Worm (Caenorhabditis elegans) whole organism, L3 larva: ENCODE measurements around the gene spe-49.

Experiments
- R02D3.7 ChIP-seq: fragments of 150-350 bp; optimal IDR thresholded peaks from 2 replicates; lab custom pipeline; 2014; ENCODE audit warnings: missing biosample characterization, missing genetic modification characterization
- ZK546.5 ChIP-seq: sonication (generic microtip); optimal IDR thresholded peaks from 2 replicates; lab custom pipeline; 2017; ENCODE audit warnings: missing biosample characterization, missing genetic modification characterization
- aly-2 ChIP-seq: fragments of 150-350 bp; optimal IDR thresholded peaks from 2 replicates; lab custom pipeline; 2014; ENCODE audit warnings: missing biosample characterization, missing genetic modification characterization
- ama-1 ChIP-seq: fragments of 150-350 bp; optimal IDR thresholded peaks from 2 replicates; lab custom pipeline; 2018
- ceh-16 ChIP-seq: sonication (generic microtip); optimal IDR thresholded peaks from 2 replicates; lab custom pipeline; 2017; ENCODE audit warnings: missing biosample characterization, missing genetic modification characterization
- ceh-28 ChIP-seq: fragments of 150-350 bp; optimal IDR thresholded peaks from 2 replicates; lab custom pipeline; 2014; ENCODE audit warnings: missing biosample characterization, missing genetic modification reagents, missing genetic modification characterization
- ceh-82 ChIP-seq: fragments of 150-350 bp; optimal IDR thresholded peaks from 2 replicates; lab custom pipeline; 2014; ENCODE audit warnings: missing biosample characterization, missing genetic modification characterization
- ceh-9 ChIP-seq: sonication (generic microtip); optimal IDR thresholded peaks from 2 replicates; lab custom pipeline; 2018; ENCODE audit warnings: missing biosample characterization, missing genetic modification characterization
- daf-12 ChIP-seq: fragments of 150-350 bp; optimal IDR thresholded peaks from 2 replicates; lab custom pipeline; 2014; ENCODE audit warnings: missing biosample characterization, missing genetic modification reagents, missing genetic modification characterization
- egl-27 ChIP-seq: sonication (generic microtip); optimal IDR thresholded peaks from 4 replicates; lab custom pipeline; 2017; ENCODE audit warnings: missing biosample characterization, missing genetic modification reagents, missing genetic modification characterization
- egl-5 ChIP-seq: fragments of 150-350 bp; optimal IDR thresholded peaks from 2 replicates; lab custom pipeline; 2017; ENCODE audit warnings: missing biosample characterization, missing genetic modification reagents, missing genetic modification characterization, inconsistent platforms
- elt-1 ChIP-seq: fragments of 150-350 bp; optimal IDR thresholded peaks from 2 replicates; lab custom pipeline; 2014; ENCODE audit warnings: missing biosample characterization, missing genetic modification characterization
- elt-2 ChIP-seq: sonication (generic microtip); optimal IDR thresholded peaks from 2 replicates; lab custom pipeline; 2016; ENCODE audit warnings: missing genetic modification reagents, mild to moderate bottlenecking, missing genetic modification characterization, missing compliant biosample characterization
- elt-3 ChIP-seq, 3 experiments: fragments of 150-350 bp in 1 of 3; sonication (generic microtip) in 2 of 3; optimal IDR thresholded peaks; 2 replicates in 2 of 3; 4 replicates in 1 of 3; lab custom pipeline; 2014 to 2017; ENCODE audit warnings: missing biosample characterization in 3 of 3, missing genetic modification characterization in 3 of 3
- eor-1 ChIP-seq, 2 experiments: fragments of 150-350 bp; optimal IDR thresholded peaks; 2 replicates each; lab custom pipeline; 2014 to 2018; ENCODE audit warnings: missing biosample characterization in 2 of 2, missing genetic modification characterization in 2 of 2
- fkh-10 ChIP-seq: sonication (generic microtip); optimal IDR thresholded peaks from 2 replicates; lab custom pipeline; 2017; ENCODE audit warnings: missing biosample characterization, missing genetic modification reagents, missing genetic modification characterization
- fkh-2 ChIP-seq: fragments of 150-350 bp; optimal IDR thresholded peaks from 2 replicates; lab custom pipeline; 2014; ENCODE audit warnings: missing biosample characterization, missing genetic modification reagents, missing genetic modification characterization
- fos-1 ChIP-seq: fragments of 150-350 bp; optimal IDR thresholded peaks from 2 replicates; lab custom pipeline; 2014; ENCODE audit warnings: missing biosample characterization, missing genetic modification characterization
- hmg-11 ChIP-seq: sonication (generic microtip); optimal IDR thresholded peaks from 2 replicates; lab custom pipeline; 2016; ENCODE audit warnings: missing genetic modification characterization, missing compliant biosample characterization
- jun-1 ChIP-seq: fragments of 150-350 bp; optimal IDR thresholded peaks from 2 replicates; lab custom pipeline; 2014; ENCODE audit warnings: missing biosample characterization, missing genetic modification reagents, missing genetic modification characterization
- lin-15B ChIP-seq: fragments of 150-350 bp; optimal IDR thresholded peaks from 2 replicates; lab custom pipeline; 2014; ENCODE audit warnings: missing biosample characterization, missing genetic modification characterization
- lin-39 ChIP-seq: fragments of 150-350 bp; optimal IDR thresholded peaks from 2 replicates; lab custom pipeline; 2018; ENCODE audit warnings: missing biosample characterization, missing genetic modification reagents, missing genetic modification characterization
- lsy-12 ChIP-seq: sonication (generic microtip); optimal IDR thresholded peaks from 2 replicates; lab custom pipeline; 2016; ENCODE audit warnings: mild to moderate bottlenecking, missing genetic modification characterization, missing compliant biosample characterization
- mdl-1 ChIP-seq: fragments of 150-350 bp; optimal IDR thresholded peaks from 2 replicates; lab custom pipeline; 2014; ENCODE audit warnings: missing biosample characterization, missing genetic modification characterization
- mml-1 ChIP-seq: fragments of 150-350 bp; sonication (generic microtip); optimal IDR thresholded peaks from 3 replicates; lab custom pipeline; 2014; ENCODE audit warnings: missing biosample characterization, missing genetic modification characterization
- nfya-1 ChIP-seq: sonication (generic microtip); optimal IDR thresholded peaks from 2 replicates; lab custom pipeline; 2017; ENCODE audit warnings: missing genetic modification characterization, mild to moderate bottlenecking, missing compliant biosample characterization, antibody characterized with exemption, moderate library complexity; ENCODE audit not compliant: insufficient read depth
- nhr-11 ChIP-seq: fragments of 150-350 bp; optimal IDR thresholded peaks from 2 replicates; lab custom pipeline; 2014; ENCODE audit warnings: missing biosample characterization, missing genetic modification characterization
- nhr-12 ChIP-seq: fragments of 150-350 bp; optimal IDR thresholded peaks from 2 replicates; lab custom pipeline; 2014; ENCODE audit warnings: missing biosample characterization, missing genetic modification characterization
- nhr-23 ChIP-seq: fragments of 150-350 bp; optimal IDR thresholded peaks from 2 replicates; lab custom pipeline; 2014; ENCODE audit warnings: missing biosample characterization, missing genetic modification reagents, missing genetic modification characterization
- nhr-237 ChIP-seq: fragments of 150-350 bp; optimal IDR thresholded peaks from 2 replicates; lab custom pipeline; 2014; ENCODE audit warnings: missing biosample characterization, missing genetic modification characterization
- nhr-25 ChIP-seq: sonication (generic microtip); optimal IDR thresholded peaks from 2 replicates; lab custom pipeline; 2017; ENCODE audit warnings: missing biosample characterization, missing genetic modification characterization
- nhr-28 ChIP-seq: fragments of 150-350 bp; optimal IDR thresholded peaks from 2 replicates; lab custom pipeline; 2014; ENCODE audit warnings: missing biosample characterization, missing genetic modification characterization
- nhr-43 ChIP-seq: sonication (generic microtip); optimal IDR thresholded peaks from 2 replicates; lab custom pipeline; 2016; ENCODE audit warnings: mild to moderate bottlenecking, missing genetic modification characterization, missing compliant biosample characterization; ENCODE audit not compliant: poor library complexity, severe bottlenecking
- nhr-67 ChIP-seq: fragments of 150-350 bp; optimal IDR thresholded peaks from 2 replicates; lab custom pipeline; 2014; ENCODE audit warnings: missing biosample characterization, missing genetic modification characterization
- nhr-76 ChIP-seq: fragments of 150-350 bp; sonication (generic microtip); optimal IDR thresholded peaks from 5 replicates; lab custom pipeline; 2014; ENCODE audit warnings: missing biosample characterization, missing genetic modification characterization
- nhr-77 ChIP-seq: fragments of 150-350 bp; optimal IDR thresholded peaks from 2 replicates; lab custom pipeline; 2014; ENCODE audit warnings: missing biosample characterization, missing genetic modification characterization
- pha-4 ChIP-seq: fragments of 150-350 bp; optimal IDR thresholded peaks from 2 replicates; lab custom pipeline; 2014; ENCODE audit warnings: missing biosample characterization, missing genetic modification reagents, missing genetic modification characterization
- pqm-1 ChIP-seq: fragments of 150-350 bp; optimal IDR thresholded peaks from 2 replicates; lab custom pipeline; 2017; ENCODE audit warnings: missing biosample characterization, missing genetic modification characterization, inconsistent platforms
- sea-2 ChIP-seq: fragments of 150-350 bp; sonication (generic microtip); optimal IDR thresholded peaks from 4 replicates; lab custom pipeline; 2014; ENCODE audit warnings: missing biosample characterization, missing genetic modification reagents, missing genetic modification characterization
- skn-1 ChIP-seq: fragments of 150-350 bp; optimal IDR thresholded peaks from 2 replicates; lab custom pipeline; 2014; ENCODE audit warnings: missing biosample characterization, missing genetic modification characterization
- snpc-4 ChIP-seq: fragments of 150-350 bp; optimal IDR thresholded peaks from 2 replicates; lab custom pipeline; 2014; ENCODE audit warnings: missing biosample characterization, missing genetic modification characterization
- tbx-2 ChIP-seq: sonication (generic microtip); optimal IDR thresholded peaks from 2 replicates; lab custom pipeline; 2016; ENCODE audit warnings: mild to moderate bottlenecking, missing genetic modification characterization, missing compliant biosample characterization
- unc-39 ChIP-seq: sonication (generic microtip); optimal IDR thresholded peaks from 4 replicates; lab custom pipeline; 2017; ENCODE audit warnings: missing biosample characterization, missing genetic modification characterization
- unc-62 ChIP-seq: fragments of 150-350 bp; sonication (generic microtip); optimal IDR thresholded peaks from 4 replicates; lab custom pipeline; 2014; ENCODE audit warnings: missing biosample characterization, missing genetic modification reagents, missing genetic modification characterization
- zag-1 ChIP-seq: fragments of 150-350 bp; optimal IDR thresholded peaks from 2 replicates; lab custom pipeline; 2014; ENCODE audit warnings: missing biosample characterization, missing genetic modification characterization
- ztf-11 ChIP-seq: fragments of 150-350 bp; optimal IDR thresholded peaks from 2 replicates; lab custom pipeline; 2014; ENCODE audit warnings: missing biosample characterization, missing genetic modification characterization
- ztf-4 ChIP-seq: fragments of 150-350 bp; optimal IDR thresholded peaks from 2 replicates; lab custom pipeline; 2014; ENCODE audit warnings: missing biosample characterization, missing genetic modification characterization

The spe-49 gene

ce11 chrV:6244631-6245030 is 36.5 kb upstream of the spe-49 start:
- TF ChIP-seq hmg-11 (tag; lab: Kevin White, UChicago), result peak; percentile 48
- TF ChIP-seq nfya-1 (tag; lab: Kevin White, UChicago), result peak; percentile 30
- TF ChIP-seq pha-4 (tag; lab: Kevin White, UChicago), result peak; percentile 10
- peak; percentile 4 for TF ChIP-seq egl-5 (tag; lab: Kevin White, UChicago)
- no peak for TF ChIP-seq ZK546.5 (tag; lab: Kevin White, UChicago)
- TF ChIP-seq pqm-1 (tag; lab: Kevin White, UChicago), result peak; percentile 29
- TF ChIP-seq zag-1 (tag; lab: Kevin White, UChicago), result no peak
- peak; percentile 85 for TF ChIP-seq nhr-11
- TF ChIP-seq, all 47 proteins: peak for 6

- TF ChIP-seq pha-4 (tag; lab: Kevin White, UChicago), result peak; percentile 96
- TF ChIP-seq daf-12, result no peak
- TF ChIP-seq hmg-11 (tag; lab: Kevin White, UChicago), result peak; percentile 67
- TF ChIP-seq lsy-12 (tag; lab: Kevin White, UChicago), result peak; percentile 79
- TF ChIP-seq nhr-76 (tag; lab: Kevin White, UChicago), result no peak
- TF ChIP-seq nhr-67 (tag; lab: Kevin White, UChicago), result no peak
- no peak for TF ChIP-seq nhr-12 (tag; lab: Kevin White, UChicago)
- TF ChIP-seq ceh-82 (tag; lab: Kevin White, UChicago), result peak; percentile 70
- TF ChIP-seq nhr-25 (tag; lab: Kevin White, UChicago), result peak; percentile 96
- peak; percentile 48 for TF ChIP-seq nhr-11
- TF ChIP-seq nfya-1 (tag; lab: Kevin White, UChicago), result peak; percentile 84
- TF ChIP-seq elt-3 (tag; optimal IDR thresholded peaks at IDR 0.05; lab: Kevin White, UChicago), result peak; percentile 60 to 90 (median 85)
- TF ChIP-seq jun-1 (tag; lab: Kevin White, UChicago), result peak; percentile 76
- peak; percentile 44 for TF ChIP-seq elt-1 (tag; lab: Kevin White, UChicago)
- peak; percentile 86 for TF ChIP-seq pqm-1 (tag; lab: Kevin White, UChicago)
- peak; percentile 34 for TF ChIP-seq skn-1 (tag; lab: Kevin White, UChicago)
- TF ChIP-seq fos-1 (tag; lab: Kevin White, UChicago), result no peak
- TF ChIP-seq unc-62 (GFP tag; lab: Kevin White, UChicago), result peak; percentile 78
- no peak for TF ChIP-seq zag-1 (tag; lab: Kevin White, UChicago)
- peak; percentile 89 for TF ChIP-seq tbx-2 (tag; lab: Kevin White, UChicago)
- TF ChIP-seq nhr-28 (tag; lab: Kevin White, UChicago), result peak; percentile 23
- TF ChIP-seq egl-5 (tag; lab: Kevin White, UChicago), result peak; percentile 6
- no peak for TF ChIP-seq aly-2 (tag; lab: Kevin White, UChicago)
- TF ChIP-seq ceh-28, result peak; percentile 81
- peak; percentile 51 for TF ChIP-seq sea-2 (GFP tag; lab: Kevin White, UChicago)
- TF ChIP-seq nhr-43, result peak; percentile 98
- peak; percentile 21 for TF ChIP-seq lin-15B (tag; lab: Kevin White, UChicago)
- TF ChIP-seq nhr-77 (tag; lab: Kevin White, UChicago), result no peak
- TF ChIP-seq mdl-1 (tag; lab: Kevin White, UChicago), result peak; percentile 76
- TF ChIP-seq ztf-11 (tag; lab: Kevin White, UChicago), result no peak
- TF ChIP-seq ztf-4 (tag; lab: Kevin White, UChicago), result peak; percentile 53
- peak; percentile 96 for TF ChIP-seq nhr-23 (tag; lab: Kevin White, UChicago)
- TF ChIP-seq nhr-237 (tag; lab: Kevin White, UChicago), result no peak
- TF ChIP-seq fkh-2 (tag; lab: Kevin White, UChicago), result no peak
- no peak for TF ChIP-seq unc-39 (tag; lab: Kevin White, UChicago)
- peak; percentile 21 for TF ChIP-seq snpc-4
- peak; percentile 85 for TF ChIP-seq egl-27 (tag; lab: Kevin White, UChicago)
- no peak for TF ChIP-seq eor-1 (tag; optimal IDR thresholded peaks at IDR 0.05; lab: Kevin White, UChicago)
- TF ChIP-seq mml-1 (tag; lab: Kevin White, UChicago), result no peak
- TF ChIP-seq ceh-16 (tag; lab: Kevin White, UChicago), result no peak
- TF ChIP-seq R02D3.7, result peak; percentile 76
- TF ChIP-seq ama-1, result no peak
- TF ChIP-seq fkh-10 (GFP tag; lab: Kevin White, UChicago), result no peak
- peak; percentile 88 for TF ChIP-seq lin-39 (tag; lab: Kevin White, UChicago)
- peak; percentile 62 for TF ChIP-seq elt-2 (tag; lab: Kevin White, UChicago)
- no peak for TF ChIP-seq ZK546.5 (tag; lab: Kevin White, UChicago)
- TF ChIP-seq ceh-9, result no peak
- TF ChIP-seq, all 47 proteins: peak for 28
Measured at ce11 chrV:6246454-6246981, 34.6 kb upstream of the spe-49 start, which contains the start of gene dmd-7. Gene dmd-7 (plus strand): TSS chrV:6246931.
